Worm (Caenorhabditis elegans) whole organism, young adult: Measurements from ENCODE around the gene F14E5.2.

ENCODE experiments used
- F55B11.4 ChIP-seq: sonication (generic microtip); optimal IDR thresholded peaks from 2 replicates; lab custom pipeline; 2016; ENCODE audit warnings: missing compliant biosample characterization, missing genetic modification characterization, borderline replicate concordance; ENCODE audit not compliant: insufficient read depth
- ama-1 ChIP-seq, 3 experiments: fragments of 150-350 bp in 1 of 3; sonication (generic microtip) in 2 of 3; optimal IDR thresholded peaks; 2 replicates each; lab custom pipeline; 2014 to 2018; ENCODE audit warnings: missing biosample characterization in 2 of 3, missing genetic modification characterization in 2 of 3, missing genetic modification reagents in 2 of 3
- aptf-3 ChIP-seq: fragments of 200-800 bp; sonication (Bioruptor generic); IDR thresholded peaks from 2 replicates; pipeline ENCODE4 v1.3.6; 2022; ENCODE audit warnings: missing genetic modification characterization, missing compliant biosample characterization
- egl-44 ChIP-seq: fragments of 200-800 bp; sonication (Bioruptor generic); IDR thresholded peaks from 2 replicates; pipeline ENCODE4 v1.3.6; 2022; ENCODE audit warnings: missing genetic modification reagents, missing genetic modification characterization, missing compliant biosample characterization
- fkh-3 ChIP-seq: sonication (generic microtip); optimal IDR thresholded peaks from 2 replicates; lab custom pipeline; 2016; ENCODE audit warnings: mild to moderate bottlenecking, missing genetic modification characterization, missing compliant biosample characterization

DNA sequence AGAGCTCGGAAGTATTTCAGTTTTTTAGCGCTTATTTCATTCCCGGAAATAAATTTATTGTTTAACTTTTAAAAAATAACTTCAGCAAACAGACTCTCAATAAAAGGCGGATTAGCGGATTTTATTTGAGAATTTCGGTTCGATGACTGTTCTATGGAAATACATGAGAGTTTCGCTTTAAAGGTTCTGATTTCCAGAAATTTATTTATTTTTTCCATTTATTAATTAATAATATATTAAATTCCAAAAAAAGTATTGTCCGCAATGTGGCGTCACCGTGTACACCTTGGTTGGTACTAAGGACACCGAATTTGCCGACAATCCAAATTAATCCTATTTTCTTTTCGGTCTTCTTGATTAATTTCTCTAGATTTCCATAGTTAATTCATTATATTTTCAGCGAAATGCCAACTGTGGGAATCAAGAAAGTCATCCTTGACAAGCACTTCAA, 35.8 kb upstream of the F14E5.2 start, which contains the start of gene fars-3:
- TF ChIP-seq ama-1 (optimal IDR thresholded peaks at IDR 0.05; lab: Kevin White, UChicago), result no peak
- TF ChIP-seq ama-1 (GFP tag; optimal IDR thresholded peaks at IDR 0.05; lab: Kevin White, UChicago), result peak; percentile 16 to 68
- no peak for TF ChIP-seq F55B11.4 (tag; lab: Kevin White, UChicago)
- no peak for TF ChIP-seq aptf-3 (GFP tag; lab: Robert Waterston, UW)
- TF ChIP-seq egl-44, result no peak
- TF ChIP-seq fkh-3 (tag; lab: Kevin White, UChicago), result no peak
